Worm (Caenorhabditis elegans) whole organism, L1 larva: ENCODE measurements around the gene ckb-1.

Experiments
- C04F5.9 ChIP-seq: sonication (generic microtip); optimal IDR thresholded peaks from 2 replicates; lab custom pipeline; 2016; ENCODE audit warnings: missing genetic modification characterization, missing compliant biosample characterization
- C16A3.4 ChIP-seq: fragments of 150-350 bp; optimal IDR thresholded peaks from 2 replicates; lab custom pipeline; 2014; ENCODE audit warnings: missing biosample characterization, missing genetic modification characterization
- aha-1 ChIP-seq: fragments of 150-350 bp; optimal IDR thresholded peaks from 2 replicates; lab custom pipeline; 2014; ENCODE audit warnings: missing biosample characterization, missing genetic modification characterization
- ama-1 ChIP-seq: fragments of 150-350 bp; optimal IDR thresholded peaks from 2 replicates; lab custom pipeline; 2014
- blmp-1 ChIP-seq: fragments of 150-350 bp; optimal IDR thresholded peaks from 2 replicates; lab custom pipeline; 2014; ENCODE audit warnings: missing biosample characterization, missing genetic modification characterization
- ceh-82 ChIP-seq, 3 experiments: fragments of 150-350 bp in 1 of 3; sonication (generic microtip) in 2 of 3; optimal IDR thresholded peaks; 2 replicates each; lab custom pipeline; 2014 to 2017; ENCODE audit warnings: missing biosample characterization in 3 of 3, missing genetic modification characterization in 3 of 3
- dpl-1 ChIP-seq, 3 experiments: fragments of 150-350 bp in 2 of 3; sonication (generic microtip) in 1 of 3; optimal IDR thresholded peaks; 2 replicates each; lab custom pipeline; 2014 to 2017; ENCODE audit warnings: missing biosample characterization in 3 of 3, missing genetic modification characterization in 3 of 3, missing genetic modification reagents in 3 of 3
- dsc-1 ChIP-seq: sonication (generic microtip); optimal IDR thresholded peaks from 2 replicates; lab custom pipeline; 2016; ENCODE audit warnings: mild to moderate bottlenecking, missing genetic modification characterization, missing compliant biosample characterization
- efl-1 ChIP-seq, 4 experiments: fragments of 150-350 bp; optimal IDR thresholded peaks in 3 of 4; peaks in 1 of 4; 1 replicate in 1 of 4; 2 replicates in 3 of 4; lab custom pipeline; 2014; ENCODE audit warnings: missing biosample characterization in 2 of 4, missing genetic modification characterization in 2 of 4, missing genetic modification reagents in 2 of 4
- elt-3 ChIP-seq, 6 experiments: fragments of 150-350 bp in 1 of 6; sonication (generic microtip); optimal IDR thresholded peaks; 2 replicates each; lab custom pipeline; 2017 to 2018; ENCODE audit warnings: missing biosample characterization in 6 of 6, missing genetic modification characterization in 6 of 6, inconsistent platforms in 1 of 6
- fkh-8 ChIP-seq: sonication (generic microtip); optimal IDR thresholded peaks from 2 replicates; lab custom pipeline; 2016; ENCODE audit warnings: mild to moderate bottlenecking, missing genetic modification characterization, missing compliant biosample characterization
- irx-1 ChIP-seq: sonication (generic microtip); optimal IDR thresholded peaks from 2 replicates; lab custom pipeline; 2016; ENCODE audit warnings: missing genetic modification characterization, missing compliant biosample characterization
- lin-14 ChIP-seq: fragments of 200-800 bp; sonication (Bioruptor generic); optimal IDR thresholded peaks from 2 replicates; lab custom pipeline; 2018; ENCODE audit warnings: mild to moderate bottlenecking, missing genetic modification characterization, moderate library complexity, missing compliant biosample characterization
- lin-35 ChIP-seq, 2 experiments: fragments of 150-350 bp; optimal IDR thresholded peaks; 2 replicates each; lab custom pipeline; 2014; ENCODE audit warnings: missing biosample characterization in 2 of 2, missing genetic modification characterization in 2 of 2, missing genetic modification reagents in 2 of 2
- lsy-2 ChIP-seq, 2 experiments: fragments of 150-350 bp; optimal IDR thresholded peaks; 2 replicates each; lab custom pipeline; 2014; ENCODE audit warnings: missing biosample characterization in 2 of 2, missing genetic modification characterization in 2 of 2
- mab-9 ChIP-seq: fragments of 200-800 bp; sonication (Bioruptor generic); IDR thresholded peaks from 2 replicates; pipeline ENCODE4 v1.3.6; 2022; ENCODE audit warnings: missing genetic modification reagents, missing genetic modification characterization, missing compliant biosample characterization
- mdl-1 ChIP-seq, 2 experiments: fragments of 150-350 bp; optimal IDR thresholded peaks; 2 replicates each; lab custom pipeline; 2014 to 2017; ENCODE audit warnings: missing biosample characterization in 2 of 2, missing genetic modification characterization in 2 of 2, inconsistent platforms in 1 of 2
- mep-1 ChIP-seq: fragments of 150-350 bp; optimal IDR thresholded peaks from 2 replicates; lab custom pipeline; 2014; ENCODE audit warnings: missing biosample characterization, missing genetic modification characterization
- nhr-11 ChIP-seq: fragments of 150-350 bp; optimal IDR thresholded peaks from 2 replicates; lab custom pipeline; 2014; ENCODE audit warnings: missing biosample characterization, missing genetic modification characterization
- nhr-12 ChIP-seq: sonication (generic microtip); optimal IDR thresholded peaks from 2 replicates; lab custom pipeline; 2017; ENCODE audit warnings: missing biosample characterization, missing genetic modification characterization
- nhr-19 ChIP-seq: fragments of 200-800 bp; sonication (Bioruptor generic); conservative IDR thresholded peaks from 2 replicates; pipeline ENCODE4 v1.3.6; 2022; ENCODE audit warnings: missing genetic modification characterization, missing compliant biosample characterization
- nhr-20 ChIP-seq: sonication (generic microtip); optimal IDR thresholded peaks from 2 replicates; lab custom pipeline; 2016; ENCODE audit warnings: mild to moderate bottlenecking, missing genetic modification characterization, missing compliant biosample characterization
- nhr-28 ChIP-seq: fragments of 150-350 bp; optimal IDR thresholded peaks from 2 replicates; lab custom pipeline; 2014; ENCODE audit warnings: missing biosample characterization, missing genetic modification characterization
- nhr-47 ChIP-seq: sonication (generic microtip); optimal IDR thresholded peaks from 2 replicates; lab custom pipeline; 2016; ENCODE audit warnings: mild to moderate bottlenecking, missing genetic modification characterization, moderate library complexity, missing compliant biosample characterization
- nhr-71 ChIP-seq: sonication (generic microtip); optimal IDR thresholded peaks from 2 replicates; lab custom pipeline; 2016; ENCODE audit warnings: mild to moderate bottlenecking, missing genetic modification characterization, moderate library complexity, missing compliant biosample characterization
- nhr-77 ChIP-seq: fragments of 150-350 bp; optimal IDR thresholded peaks from 2 replicates; lab custom pipeline; 2014; ENCODE audit warnings: missing biosample characterization, missing genetic modification characterization
- nhr-85 ChIP-seq: sonication (generic microtip); peaks from one replicate; lab custom pipeline; 2016; ENCODE audit warnings: missing genetic modification characterization, inconsistent platforms, missing compliant biosample characterization
- nhr-90 ChIP-seq: sonication (generic microtip); optimal IDR thresholded peaks from 2 replicates; lab custom pipeline; 2016; ENCODE audit warnings: mild to moderate bottlenecking, missing genetic modification characterization, missing compliant biosample characterization; ENCODE audit not compliant: poor library complexity
- pag-3 ChIP-seq: sonication (generic microtip); optimal IDR thresholded peaks from 2 replicates; lab custom pipeline; 2017; ENCODE audit warnings: missing genetic modification characterization, mild to moderate bottlenecking, missing compliant biosample characterization, antibody characterized with exemption, borderline replicate concordance; ENCODE audit not compliant: insufficient read depth
- rnt-1 ChIP-seq: sonication (generic microtip); optimal IDR thresholded peaks from 2 replicates; lab custom pipeline; 2016; ENCODE audit warnings: mild to moderate bottlenecking, missing genetic modification characterization, moderate library complexity, missing compliant biosample characterization
- skn-1 ChIP-seq: fragments of 150-350 bp; optimal IDR thresholded peaks from 2 replicates; lab custom pipeline; 2014; ENCODE audit warnings: missing biosample characterization, missing genetic modification characterization
- snpc-4 ChIP-seq: fragments of 150-350 bp; optimal IDR thresholded peaks from 2 replicates; lab custom pipeline; 2014; ENCODE audit warnings: missing biosample characterization, missing genetic modification characterization
- snu-23 ChIP-seq: sonication (generic microtip); optimal IDR thresholded peaks from 2 replicates; lab custom pipeline; 2016; ENCODE audit warnings: missing genetic modification characterization, missing compliant biosample characterization
- swsn-7 ChIP-seq: sonication (generic microtip); optimal IDR thresholded peaks from 2 replicates; lab custom pipeline; 2016; ENCODE audit warnings: missing genetic modification characterization, missing compliant biosample characterization
- tbx-2 ChIP-seq: sonication (generic microtip); optimal IDR thresholded peaks from 2 replicates; lab custom pipeline; 2016; ENCODE audit warnings: missing genetic modification characterization, missing compliant biosample characterization
- unc-30 ChIP-seq: sonication (generic microtip); optimal IDR thresholded peaks from 2 replicates; lab custom pipeline; 2017; ENCODE audit warnings: missing biosample characterization, missing genetic modification characterization
- unc-62 ChIP-seq: fragments of 150-350 bp; optimal IDR thresholded peaks from 2 replicates; lab custom pipeline; 2014; ENCODE audit warnings: missing biosample characterization, missing genetic modification reagents, missing genetic modification characterization
- unc-86 ChIP-seq: sonication (generic microtip); optimal IDR thresholded peaks from 2 replicates; lab custom pipeline; 2016; ENCODE audit warnings: missing genetic modification characterization, missing compliant biosample characterization
- xbp-1 ChIP-seq: sonication (generic microtip); optimal IDR thresholded peaks from 2 replicates; lab custom pipeline; 2016; ENCODE audit warnings: missing genetic modification characterization, missing compliant biosample characterization
- ztf-11 ChIP-seq, 2 experiments: sonication (generic microtip); optimal IDR thresholded peaks; 2 replicates each; lab custom pipeline; 2016 to 2017; ENCODE audit warnings: missing genetic modification characterization in 2 of 2, missing biosample characterization in 1 of 2, missing compliant biosample characterization in 1 of 2

Gene ckb-1

ce11 chrIII:4330984-4331383 lies 34.1 kb upstream of the ckb-1 start, which contains the start of gene gly-6 (continued):
- TF ChIP-seq mab-9 (GFP tag; lab: Robert Waterston, UW) (no peak), nhr-11 (tag; lab: Kevin White, UChicago) (no peak), unc-86 (tag; lab: Kevin White, UChicago) (no peak), dpl-1 (GFP tag; optimal IDR thresholded peaks at IDR 0.05; lab: Kevin White, UChicago) (no peak), mep-1 (tag; lab: Kevin White, UChicago) (peak; percentile 66), nhr-12 (tag; lab: Kevin White, UChicago) (no peak), nhr-19 (GFP tag; lab: Robert Waterston, UW) (no peak), unc-30 (tag; lab: Kevin White, UChicago) (no peak)

ce11 chrIII:4332543-4333042 lies 32.5 kb upstream of the ckb-1 start, which contains the start of gene cdk-12:
cdk-12 (plus strand) TSS chrIII:4332992.
- TF ChIP-seq dsc-1 (peak; percentile 19), unc-62 (GFP tag; lab: Kevin White, UChicago) (no peak), ama-1 (lab: Kevin White, UChicago) (no peak), skn-1 (peak; percentile 66), irx-1 (peak; percentile 6), blmp-1 (tag; lab: Kevin White, UChicago) (peak; percentile 53), nhr-47 (tag; lab: Kevin White, UChicago) (peak; percentile 51), pag-3 (tag; lab: Kevin White, UChicago) (peak; percentile 69), efl-1 (optimal IDR thresholded peaks at IDR 0.05; lab: Kevin White, UChicago) (peak; percentile 39 to 57), efl-1 (GFP tag; optimal IDR thresholded peaks at IDR 0.05 in 1 of 2; lab: Kevin White, UChicago) (peak; percentile 51 to 94), lin-35 (GFP tag; optimal IDR thresholded peaks at IDR 0.05; lab: Kevin White, UChicago) (peak; percentile 38 to 52), C04F5.9 (tag; lab: Kevin White, UChicago) (no peak), mdl-1 (tag; optimal IDR thresholded peaks at IDR 0.05; lab: Kevin White, UChicago) (peak in 1 of 2 experiments; percentile 34), snpc-4 (tag; lab: Kevin White, UChicago) (peak; percentile 20), ceh-82 (tag; optimal IDR thresholded peaks at IDR 0.05; lab: Kevin White, UChicago) (peak in 1 of 3 experiments; percentile 56), ztf-11 (tag; optimal IDR thresholded peaks at IDR 0.05; lab: Kevin White, UChicago) (no peak), rnt-1 (tag; lab: Kevin White, UChicago) (peak; percentile 70), dpl-1 (GFP tag; optimal IDR thresholded peaks at IDR 0.05; lab: Kevin White, UChicago) (peak; percentile 34 to 62 (median 36)), lsy-2 (tag; optimal IDR thresholded peaks at IDR 0.05; lab: Kevin White, UChicago) (peak; percentile 62 to 72), fkh-8 (no peak), aha-1 (tag; lab: Kevin White, UChicago) (no peak), C16A3.4 (tag; lab: Kevin White, UChicago) (peak; percentile 35), mep-1 (tag; lab: Kevin White, UChicago) (peak; percentile 63), nhr-85 (tag; lab: Kevin White, UChicago) (peak; percentile 9), nhr-28 (tag; lab: Kevin White, UChicago) (no peak), lin-14 (peak; percentile 57), snu-23 (GFP tag; lab: Kevin White, UChicago) (peak; percentile 60), tbx-2 (peak; percentile 28), nhr-20 (tag; lab: Kevin White, UChicago) (peak; percentile 34), swsn-7 (tag; lab: Kevin White, UChicago) (peak; percentile 52), nhr-77 (no peak), nhr-71 (tag; lab: Kevin White, UChicago) (peak; percentile 66), elt-3 (tag; optimal IDR thresholded peaks at IDR 0.05; lab: Kevin White, UChicago) (peak in 1 of 6 experiments; percentile 73), nhr-90 (peak; percentile 35), nhr-19 (GFP tag; lab: Robert Waterston, UW) (peak; percentile 29), xbp-1 (tag; lab: Kevin White, UChicago) (peak; percentile 53)
